Worm (Caenorhabditis elegans) whole organism, midembryonic: ENCODE results near the gene W06D11.3.
A peak's percentile ranks its signal among the peaks of the same experiment; 100 is the strongest.

Experiments used
- T22C8.4 ChIP-seq: fragments of 200-800 bp; sonication (Bioruptor generic); IDR thresholded peaks from 2 replicates; pipeline ENCODE4 v1.3.6; 2022; ENCODE audit warnings: missing genetic modification characterization, missing compliant biosample characterization
- cog-1 ChIP-seq: sonication (generic microtip); optimal IDR thresholded peaks from 2 replicates; lab custom pipeline; 2016; ENCODE audit warnings: missing genetic modification characterization, missing compliant biosample characterization
- flt-1 ChIP-seq: fragments of 200-800 bp; sonication (Bioruptor generic); IDR thresholded peaks from 2 replicates; pipeline ENCODE4 v1.3.6; 2022; ENCODE audit warnings: missing genetic modification characterization, missing compliant biosample characterization
- klf-2 ChIP-seq: fragments of 200-800 bp; sonication (Bioruptor generic); conservative IDR thresholded peaks from 2 replicates; pipeline ENCODE4 v1.3.6; 2022; ENCODE audit warnings: missing genetic modification reagents, missing genetic modification characterization, missing compliant biosample characterization
- med-1 ChIP-seq: sonication (generic microtip); optimal IDR thresholded peaks from 2 replicates; lab custom pipeline; 2017; ENCODE audit warnings: missing genetic modification characterization, mild to moderate bottlenecking, missing compliant biosample characterization, antibody characterized with exemption, missing genetic modification reagents; ENCODE audit not compliant: insufficient read depth
- ref-1 ChIP-seq: fragments of 200-800 bp; sonication (Bioruptor generic); conservative IDR thresholded peaks from 2 replicates; pipeline ENCODE4 v1.3.6; 2022; ENCODE audit warnings: missing genetic modification reagents, missing genetic modification characterization, missing compliant biosample characterization
- tab-1 ChIP-seq: fragments of 200-800 bp; sonication (Bioruptor generic); IDR thresholded peaks from 2 replicates; pipeline ENCODE4 v1.3.6; 2022; ENCODE audit warnings: missing genetic modification characterization, missing compliant biosample characterization
- ztf-23 ChIP-seq: fragments of 200-800 bp; sonication (Bioruptor generic); IDR thresholded peaks from 2 replicates; pipeline ENCODE4 v1.3.6; 2022; ENCODE audit warnings: missing genetic modification reagents, missing genetic modification characterization, missing compliant biosample characterization
- ztf-29 ChIP-seq: fragments of 200-800 bp; sonication (Bioruptor generic); IDR thresholded peaks from 2 replicates; pipeline ENCODE4 v1.3.6; 2022; ENCODE audit warnings: missing genetic modification reagents, missing genetic modification characterization, missing compliant biosample characterization

Gene W06D11.3

DNA sequence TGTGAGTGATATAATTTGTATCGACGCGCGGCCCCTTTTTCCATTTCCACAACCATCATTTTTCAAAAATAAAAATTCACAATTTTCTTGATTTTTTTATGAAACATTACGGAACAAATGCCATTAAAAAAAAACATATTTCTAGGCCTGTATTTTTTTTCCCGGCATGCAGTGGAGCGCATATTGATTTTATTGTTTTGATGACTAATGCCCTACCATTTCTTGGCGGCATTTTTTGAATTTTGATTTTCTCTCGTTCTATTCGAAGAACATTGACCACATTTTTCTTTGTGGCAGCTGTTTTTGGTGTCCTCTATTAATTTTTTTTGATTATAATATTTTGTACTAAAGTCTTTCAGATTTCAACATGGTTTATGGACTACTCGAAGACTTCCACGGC is at the start of gene W06D11.3:
TSS of gene W06D11.3 (plus strand) at position 360 of the 400 bp plus-strand sequence.
- TF ChIP-seq cog-1 (tag; lab: Kevin White, UChicago) = no peak
- no peak for TF ChIP-seq tab-1 (GFP tag; lab: Robert Waterston, UW)
- no peak for TF ChIP-seq med-1 (GFP tag; lab: Kevin White, UChicago)

DNA sequence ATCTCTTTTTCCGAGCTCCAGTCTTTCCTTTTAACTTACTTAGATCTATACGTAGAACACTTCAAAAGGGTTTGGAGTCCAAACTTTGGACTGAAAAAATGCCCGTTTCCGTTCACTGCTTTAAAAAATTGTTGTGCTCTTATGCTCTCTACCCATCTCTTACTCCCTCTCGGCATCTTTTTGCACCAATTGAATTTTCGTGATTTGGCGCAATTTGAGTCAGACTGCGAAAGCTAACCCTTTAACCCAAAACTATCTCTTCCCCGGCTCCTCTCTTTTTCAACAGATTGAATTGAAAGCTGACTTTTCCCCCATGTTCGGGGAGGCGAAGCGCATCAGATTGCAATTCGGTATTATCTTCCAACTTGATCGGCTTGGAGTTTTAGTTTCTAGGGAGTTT is 46.3 kb upstream of the W06D11.3 start:
- TF ChIP-seq T22C8.4 (no peak), tab-1 (GFP tag; lab: Robert Waterston, UW) (no peak), med-1 (GFP tag; lab: Kevin White, UChicago) (no peak), cog-1 (tag; lab: Kevin White, UChicago) (no peak), ztf-29 (GFP tag; lab: Robert Waterston, UW) (no peak), ztf-23 (GFP tag; lab: Robert Waterston, UW) (no peak), klf-2 (GFP tag; lab: Robert Waterston, UW) (no peak), flt-1 (GFP tag; lab: Robert Waterston, UW) (no peak), ref-1 (GFP tag; lab: Robert Waterston, UW) (no peak)

DNA sequence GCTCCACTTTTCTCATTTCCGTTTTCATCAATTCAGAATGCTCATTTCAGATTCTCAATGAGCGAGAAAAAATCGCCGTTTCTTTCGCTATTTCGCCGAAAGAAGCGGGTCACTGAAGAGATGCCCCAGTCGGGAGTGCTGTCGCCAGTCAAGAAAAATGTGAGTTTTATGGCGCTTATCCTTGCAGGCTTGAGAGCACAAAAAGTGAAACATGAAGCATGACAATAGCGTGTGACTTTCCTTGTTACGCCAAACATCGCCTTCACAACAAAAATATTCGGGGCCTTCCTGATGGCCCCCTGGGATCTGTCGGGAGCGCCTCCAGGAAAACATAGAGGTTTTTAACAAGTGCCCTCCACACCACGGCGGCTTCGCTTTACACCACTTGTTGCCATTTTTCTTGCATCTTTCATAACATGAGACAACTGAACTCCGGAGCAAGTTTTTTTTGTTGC is 41.9 kb upstream of the W06D11.3 start, which contains the start of gene E01G6.2:
TSS of gene E01G6.2 (plus strand) at position 51 of the 455 bp plus-strand sequence.
- TF ChIP-seq ztf-23 (GFP tag; lab: Robert Waterston, UW) (no peak), med-1 (GFP tag; lab: Kevin White, UChicago) (no peak), cog-1 (tag; lab: Kevin White, UChicago) (no peak), ztf-29 (GFP tag; lab: Robert Waterston, UW) (no peak), tab-1 (GFP tag; lab: Robert Waterston, UW) (no peak), klf-2 (GFP tag; lab: Robert Waterston, UW) (no peak), T22C8.4 (no peak), flt-1 (GFP tag; lab: Robert Waterston, UW) (no peak), ref-1 (GFP tag; lab: Robert Waterston, UW) (no peak)

DNA sequence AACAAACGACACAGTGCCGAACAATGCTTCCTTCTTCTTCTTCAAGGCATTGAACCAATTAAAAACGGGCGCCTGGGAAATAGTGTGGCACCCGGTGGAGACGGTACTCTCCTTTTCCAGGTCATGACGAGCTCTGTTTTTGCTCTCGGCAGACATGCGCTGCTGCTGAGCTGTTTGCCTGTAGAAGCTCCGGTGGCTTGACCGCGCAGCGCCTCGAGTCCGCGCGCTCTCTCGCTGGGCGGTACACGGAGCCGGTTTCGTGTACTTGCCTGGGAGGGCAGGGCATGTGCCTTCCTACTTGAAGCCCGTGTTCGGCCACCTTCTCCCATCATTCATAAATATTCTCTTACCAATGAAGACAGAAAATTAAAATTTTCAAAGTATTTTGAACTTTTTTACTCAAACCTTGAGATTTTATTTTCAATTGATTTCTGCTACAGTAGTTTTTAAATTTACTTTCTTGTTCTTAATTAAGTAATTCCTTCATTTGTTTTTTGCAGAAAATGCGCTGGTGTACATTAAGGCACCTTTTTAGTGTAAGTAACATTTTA is 38.0 kb upstream of the W06D11.3 start, which contains the start of gene E01G6.1:
TSS of gene E01G6.1 (plus strand) at position 501 of the 551 bp plus-strand sequence.
- no peak for TF ChIP-seq tab-1 (GFP tag; lab: Robert Waterston, UW)
- TF ChIP-seq flt-1 (GFP tag; lab: Robert Waterston, UW) = no peak
- TF ChIP-seq ztf-29 (GFP tag; lab: Robert Waterston, UW) = peak; percentile 8; the same call in 1 of the 2 replicates

DNA sequence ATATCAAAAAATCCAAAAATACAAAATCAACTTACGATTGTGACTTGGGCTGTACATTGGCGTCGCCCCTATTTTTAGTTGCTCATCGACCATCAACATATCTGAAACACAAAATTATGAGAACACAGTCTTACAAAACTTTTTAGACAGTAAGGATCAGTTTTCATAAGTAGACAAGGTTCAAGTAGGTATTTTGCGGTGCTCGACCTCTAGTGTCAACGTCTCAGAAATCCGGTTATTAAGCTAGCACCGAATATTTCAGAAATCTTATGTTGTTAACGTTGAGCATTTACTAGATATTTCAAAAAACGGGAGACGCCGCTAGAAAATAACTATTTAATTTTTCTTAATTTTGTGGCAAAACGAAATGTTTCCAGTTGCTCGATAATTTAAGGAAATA is 27.6 kb upstream of the W06D11.3 start, which contains the start of gene otpl-8:
TSS of gene otpl-8 (minus strand) at position 101 of the 400 bp plus-strand sequence.
- TF ChIP-seq flt-1 (GFP tag; lab: Robert Waterston, UW) (no peak), cog-1 (tag; lab: Kevin White, UChicago) (no peak), med-1 (GFP tag; lab: Kevin White, UChicago) (no peak), ref-1 (GFP tag; lab: Robert Waterston, UW) (no peak), klf-2 (GFP tag; lab: Robert Waterston, UW) (no peak), T22C8.4 (no peak)

DNA sequence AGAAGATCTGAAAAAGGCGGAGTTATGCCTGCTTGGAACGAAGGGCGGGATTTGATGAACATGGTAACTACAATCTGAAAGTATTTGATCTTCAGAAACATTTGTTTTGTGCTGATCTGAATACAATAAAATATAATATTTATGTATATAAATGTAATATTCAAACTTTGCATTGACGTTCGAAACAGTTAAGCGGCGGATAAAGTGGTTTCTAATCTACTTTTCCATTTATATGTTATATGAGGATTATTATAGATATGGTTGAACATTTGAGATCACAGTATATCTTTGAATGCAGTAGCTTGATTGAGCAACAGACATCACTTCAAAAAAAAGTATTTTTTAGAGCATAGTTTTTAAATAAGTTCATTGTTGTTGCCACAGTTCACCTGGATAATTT is 24.6 kb upstream of the W06D11.3 start, which contains the start of gene H19J13.2:
TSS of gene H19J13.2 (minus strand) at position 101 of the 400 bp plus-strand sequence.
- TF ChIP-seq ztf-29 (GFP tag; lab: Robert Waterston, UW) (no peak), T22C8.4 (no peak), cog-1 (tag; lab: Kevin White, UChicago) (no peak), klf-2 (GFP tag; lab: Robert Waterston, UW) (no peak), tab-1 (GFP tag; lab: Robert Waterston, UW) (no peak), ref-1 (GFP tag; lab: Robert Waterston, UW) (no peak), flt-1 (GFP tag; lab: Robert Waterston, UW) (no peak), med-1 (GFP tag; lab: Kevin White, UChicago) (no peak), ztf-23 (GFP tag; lab: Robert Waterston, UW) (no peak)

DNA sequence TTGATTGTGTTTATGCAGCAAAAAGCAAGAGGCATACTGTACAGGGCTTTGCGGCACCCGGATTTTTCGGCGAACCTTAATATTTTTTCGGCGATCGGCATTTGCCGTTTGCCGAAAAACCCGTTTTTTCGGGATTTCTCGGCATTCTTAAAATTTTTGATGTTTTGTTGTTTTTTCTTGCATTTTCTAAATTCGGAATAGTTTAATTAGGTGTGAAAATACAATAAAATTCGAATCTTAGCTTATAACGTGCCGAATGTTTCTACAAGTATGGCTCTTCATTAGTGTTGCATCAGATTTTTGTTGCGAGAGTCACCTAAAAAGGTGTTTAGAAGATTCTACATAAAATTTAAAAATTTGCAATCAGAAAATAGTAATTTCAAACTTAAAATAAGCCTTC is 22.9 kb upstream of the W06D11.3 start, which contains the start of gene C04B4.6:
TSS of gene C04B4.6 (minus strand) at position 101 of the 400 bp plus-strand sequence.
- TF ChIP-seq cog-1 (tag; lab: Kevin White, UChicago) = no peak
- TF ChIP-seq ztf-23 (GFP tag; lab: Robert Waterston, UW) = no peak
- TF ChIP-seq T22C8.4 = no peak
- no peak for TF ChIP-seq ztf-29 (GFP tag; lab: Robert Waterston, UW)
- TF ChIP-seq flt-1 (GFP tag; lab: Robert Waterston, UW) = no peak
- TF ChIP-seq tab-1 (GFP tag; lab: Robert Waterston, UW) = no peak
- TF ChIP-seq ref-1 (GFP tag; lab: Robert Waterston, UW) = no peak

DNA sequence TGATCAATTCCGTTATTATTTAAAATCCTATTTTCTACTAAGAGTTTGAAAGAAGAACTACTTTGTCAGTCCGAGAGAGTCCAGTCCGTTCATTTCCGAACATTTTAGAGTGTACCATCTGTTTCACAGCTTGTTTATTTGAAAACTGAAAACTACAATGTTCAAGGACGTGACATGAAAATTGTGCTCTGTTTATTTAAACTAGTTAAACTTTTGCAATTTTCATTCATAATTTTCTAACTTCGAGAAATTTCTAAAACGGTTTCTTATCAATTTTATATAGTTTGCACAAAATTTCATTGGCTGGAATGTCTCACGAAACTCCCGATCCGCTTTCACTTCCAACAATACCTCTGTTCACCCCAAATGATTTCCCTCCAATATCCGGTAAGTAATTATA is 18.0 kb upstream of the W06D11.3 start, which contains the start of gene C04B4.1:
TSS of gene C04B4.1 (plus strand) at position 301 of the 400 bp plus-strand sequence.
- no peak for TF ChIP-seq ref-1 (GFP tag; lab: Robert Waterston, UW)
- TF ChIP-seq T22C8.4 = no peak
- no peak for TF ChIP-seq tab-1 (GFP tag; lab: Robert Waterston, UW)
- TF ChIP-seq cog-1 (tag; lab: Kevin White, UChicago) = no peak
- TF ChIP-seq klf-2 (GFP tag; lab: Robert Waterston, UW) = no peak
- TF ChIP-seq ztf-23 (GFP tag; lab: Robert Waterston, UW) = no peak
- TF ChIP-seq med-1 (GFP tag; lab: Kevin White, UChicago) = no peak
- TF ChIP-seq ztf-29 (GFP tag; lab: Robert Waterston, UW) = no peak
- TF ChIP-seq flt-1 (GFP tag; lab: Robert Waterston, UW) = no peak

DNA sequence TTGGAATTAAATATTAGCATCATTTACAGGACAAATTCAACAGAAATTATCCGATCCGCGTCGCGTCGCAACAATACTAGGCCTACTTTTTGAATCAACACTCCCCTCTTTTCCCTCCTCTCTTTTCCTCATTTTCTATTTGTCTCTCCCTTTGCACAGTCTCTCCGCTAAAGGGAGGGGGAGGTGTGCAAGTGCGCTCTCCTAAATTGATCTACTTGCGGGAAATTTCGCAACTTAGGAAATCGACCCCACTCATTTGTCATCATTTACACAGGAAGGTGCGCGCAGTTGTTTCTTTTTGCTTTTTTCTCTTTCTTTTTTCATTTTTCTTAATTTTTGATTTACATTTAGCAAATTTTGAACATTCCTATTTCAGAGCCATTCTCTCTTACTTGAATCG is 15.6 kb upstream of the W06D11.3 start, which contains the start of gene C04B4.2:
TSS of gene C04B4.2 (plus strand) at position 371 of the 400 bp plus-strand sequence.
- TF ChIP-seq klf-2 (GFP tag; lab: Robert Waterston, UW) (0 out of 2 replicates have a peak, but pooled peaks have one; percentile 29), T22C8.4 (no peak)
